Fruit fly (Drosophila melanogaster): ENCODE results near the gene Cyp6d5.
A peak's percentile ranks its signal among the peaks of the same experiment; 100 is the strongest.

Cyp6d5 gene

dm6 chr3R:13984922-13985581 is 44.0 kb upstream of the Cyp6d5 start (continued):
- TF ChIP-seq CG13424 (tag; optimal IDR thresholded peaks at IDR 0.05) (peak; percentile 61), Elba2 (GFP tag; optimal IDR thresholded peaks at IDR 0.05) (peak; percentile 69), CG2202 (tag; optimal IDR thresholded peaks at IDR 0.05) (peak; percentile 78), CG10147 (GFP tag; optimal IDR thresholded peaks at IDR 0.05) (peak; percentile 49), eyg (GFP tag; optimal IDR thresholded peaks at IDR 0.05) (peak; percentile 47), bbx (GFP tag; IDR thresholded peaks at IDR 0.05; ENCODE audit: partially characterized antibody) (no peak), CG8388 (GFP tag; optimal IDR thresholded peaks at IDR 0.05) (peak; percentile 82), da (GFP tag; optimal IDR thresholded peaks at IDR 0.05) (peak; percentile 18), zfh1 (GFP tag; IDR thresholded peaks at IDR 0.05) (peak; percentile 89), CG16779 (GFP tag; IDR thresholded peaks at IDR 0.05) (no peak), CG7745 (tag; optimal IDR thresholded peaks at IDR 0.05) (no peak), Dip2 (GFP tag; IDR thresholded peaks at IDR 0.05) (no peak), HmgD (GFP tag; optimal IDR thresholded peaks at IDR 0.05) (no peak), CG7839 (tag; optimal IDR thresholded peaks at IDR 0.05) (peak; percentile 70), CG10209 (GFP tag; optimal IDR thresholded peaks at IDR 0.05) (peak; percentile 78), CG17568 (GFP tag; optimal IDR thresholded peaks at IDR 0.05) (peak; percentile 41), ato (GFP tag; IDR thresholded peaks at IDR 0.05; ENCODE audit: partially characterized antibody) (no peak), zf30C (GFP tag; optimal IDR thresholded peaks at IDR 0.05) (peak; percentile 82), ken (GFP tag; IDR thresholded peaks at IDR 0.05) (peak; percentile 30; the same call in 1 of the 3 replicates), Dref (GFP tag; IDR thresholded peaks at IDR 0.05) (no peak), CG7928 (GFP tag; optimal IDR thresholded peaks at IDR 0.05) (no peak), nerfin-1 (tag; optimal IDR thresholded peaks at IDR 0.05) (peak; percentile 68), CG3407 (GFP tag; optimal IDR thresholded peaks at IDR 0.05) (peak; percentile 63), E2f1 (GFP tag; IDR thresholded peaks at IDR 0.05) (peak; percentile 66), pan (optimal IDR thresholded peaks at IDR 0.05) (no peak), pan (GFP tag; optimal IDR thresholded peaks at IDR 0.05 in 1 of 2, IDR thresholded peaks at IDR 0.05 in 1 of 2) (peak in 1 of 2 experiments; percentile 66), shn (GFP tag; optimal IDR thresholded peaks at IDR 0.05) (no peak), Mrtf (GFP tag; IDR thresholded peaks at IDR 0.05) (no peak), CG17359 (tag; optimal IDR thresholded peaks at IDR 0.05) (peak; percentile 72), ara (GFP tag; IDR thresholded peaks at IDR 0.05) (peak; percentile 86), CG10565 (GFP tag; optimal IDR thresholded peaks at IDR 0.05) (no peak), Vsx1 (GFP tag; optimal IDR thresholded peaks at IDR 0.05) (peak; percentile 24), CG9932 (GFP tag; IDR thresholded peaks at IDR 0.05) (no peak), Dek (tag; optimal IDR thresholded peaks at IDR 0.05) (peak; percentile 20), hbn (GFP tag; IDR thresholded peaks at IDR 0.05; ENCODE audit: partially characterized antibody) (no peak), ac (GFP tag; optimal IDR thresholded peaks at IDR 0.05) (peak; percentile 85), CG12219 (GFP tag; optimal IDR thresholded peaks at IDR 0.05) (peak; percentile 53), zen2 (GFP tag; IDR thresholded peaks at IDR 0.05; ENCODE audit: partially characterized antibody) (no peak), Fer1 (GFP tag; optimal IDR thresholded peaks at IDR 0.05) (peak; percentile 33), CG13287 (GFP tag; IDR thresholded peaks at IDR 0.05; ENCODE audit: partially characterized antibody) (no peak), Bdp1 (GFP tag; optimal IDR thresholded peaks at IDR 0.05) (peak; percentile 29), CG2199 (GFP tag; IDR thresholded peaks at IDR 0.05) (no peak), stwl (tag; optimal IDR thresholded peaks at IDR 0.05) (peak; percentile 43), CG14050 (GFP tag; IDR thresholded peaks at IDR 0.05) (peak; percentile 63), CG13624 (GFP tag; optimal IDR thresholded peaks at IDR 0.05) (peak; percentile 8), CG15514 (GFP tag; optimal IDR thresholded peaks at IDR 0.05) (no peak), CG6654 (GFP tag; optimal IDR thresholded peaks at IDR 0.05) (peak; percentile 26), Hr78 (GFP tag; optimal IDR thresholded peaks at IDR 0.05) (no peak), CG31441 (GFP tag; IDR thresholded peaks at IDR 0.05) (peak; percentile 86)

Data from whole organism, embryonic.